Worm (Caenorhabditis elegans): Measurements from ENCODE around the gene oac-53.

oac-53 gene

DNA sequence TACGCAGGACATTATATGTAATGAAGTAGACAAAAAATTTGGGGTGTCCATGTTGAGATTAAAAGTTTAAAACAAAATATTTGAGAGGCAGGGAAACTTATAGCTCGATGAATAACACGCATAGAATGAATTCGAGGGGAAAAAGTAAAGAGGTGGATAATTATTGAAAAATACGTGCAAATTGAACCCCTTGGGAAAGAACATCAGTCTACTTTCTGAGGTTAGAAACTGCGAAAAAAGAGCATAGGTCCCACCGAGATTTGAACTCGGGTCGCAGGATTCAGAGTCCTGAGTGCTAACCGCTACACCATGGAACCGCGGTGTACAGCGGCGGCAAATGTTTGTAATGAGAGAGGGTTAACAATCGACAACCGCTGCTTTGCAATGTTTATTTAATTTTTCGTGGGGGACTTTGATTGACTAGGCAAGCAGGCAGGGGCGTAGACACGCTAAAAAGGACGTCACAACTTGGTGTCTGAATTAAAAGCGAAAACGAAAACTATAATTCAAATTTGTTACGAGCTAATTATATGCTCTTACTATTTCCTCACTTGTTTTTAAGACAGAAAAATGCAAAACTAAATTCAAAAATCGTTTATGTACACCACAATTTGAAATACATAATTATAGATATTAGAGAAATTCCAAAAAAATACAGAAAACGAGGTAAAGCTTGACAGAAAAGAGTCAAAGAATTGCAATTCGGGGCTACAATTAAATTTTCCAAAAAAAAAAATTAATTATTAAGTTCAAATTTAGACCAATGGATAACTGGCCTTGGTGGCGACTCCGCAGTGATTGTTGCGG is 35.6 kb downstream of the oac-53 start, which contains the start of gene srh-269 (continued):
- TF ChIP-seq nhr-120 (GFP tag; IDR thresholded peaks at IDR 0.05): 0 out of 2 replicates have a peak, but pooled peaks have one; percentile 76
- TF ChIP-seq ceh-58 (GFP tag; IDR thresholded peaks at IDR 0.05): peak; percentile 88; the same call in 1 of the 2 replicates
- peak; percentile 77 for TF ChIP-seq mcd-1 (GFP tag; IDR thresholded peaks at IDR 0.05)
- no peak for TF ChIP-seq Y53F4B.3 (GFP tag; IDR thresholded peaks at IDR 0.05)
- no peak for TF ChIP-seq unc-62 (GFP tag; optimal IDR thresholded peaks at IDR 0.05)
- TF ChIP-seq C17E4.6 (GFP tag; IDR thresholded peaks at IDR 0.05): peak; percentile 64; the same call in 1 of the 2 replicates
- TF ChIP-seq tlf-1 (GFP tag; optimal IDR thresholded peaks at IDR 0.05): peak; percentile 70
- TF ChIP-seq attf-5 (GFP tag; optimal IDR thresholded peaks at IDR 0.05): peak; percentile 53
- TF ChIP-seq bed-1 (GFP tag; IDR thresholded peaks at IDR 0.05): no peak
- TF ChIP-seq ztf-28 (GFP tag; IDR thresholded peaks at IDR 0.05): peak; percentile 76; the same call in 1 of the 2 replicates
- peak; percentile 79 for TF ChIP-seq Y95B8A.8 (GFP tag; IDR thresholded peaks at IDR 0.05)
- TF ChIP-seq lin-35 (GFP tag; optimal IDR thresholded peaks at IDR 0.05): peak in 1 of 3 experiments; percentile 46
- peak; percentile 32 for TF ChIP-seq dpl-1 (GFP tag; optimal IDR thresholded peaks at IDR 0.05)
- peak; percentile 88 for TF ChIP-seq nhr-80 (tag; optimal IDR thresholded peaks at IDR 0.05)
- TF ChIP-seq nfya-1 (tag; optimal IDR thresholded peaks at IDR 0.05; ENCODE audit: borderline replicate concordance, insufficient read depth): no peak
- peak; percentile 67 for TF ChIP-seq snpc-1.1 (tag; optimal IDR thresholded peaks at IDR 0.05; ENCODE audit: insufficient read depth)
- peak; percentile 35; the same call in 1 of the 2 replicates for TF ChIP-seq hmg-20 (GFP tag; IDR thresholded peaks at IDR 0.05)
- peak; percentile 86 for TF ChIP-seq zim-3 (tag; optimal IDR thresholded peaks at IDR 0.05)
- TF ChIP-seq tbp1 (GFP tag; optimal IDR thresholded peaks at IDR 0.05): peak; percentile 95
- TF ChIP-seq K11D2.4 (GFP tag; IDR thresholded peaks at IDR 0.05): peak; percentile 88
- peak; percentile 56 for TF ChIP-seq mxl-1 (tag; optimal IDR thresholded peaks at IDR 0.05)
- TF ChIP-seq chd-7 (tag; optimal IDR thresholded peaks at IDR 0.05): peak; percentile 93
- peak; percentile 76 for TF ChIP-seq B0035.1 (tag; optimal IDR thresholded peaks at IDR 0.05)
- peak; percentile 77 for TF ChIP-seq lin-54 (GFP tag; optimal IDR thresholded peaks at IDR 0.05)
- TF ChIP-seq ZK185.1 (tag; optimal IDR thresholded peaks at IDR 0.05; ENCODE audit: poor library complexity, severe bottlenecking): peak; percentile 74
- peak; percentile 43 for TF ChIP-seq F57C9.4 (tag; optimal IDR thresholded peaks at IDR 0.05)
- peak; percentile 23; the same call in 1 of the 2 replicates for TF ChIP-seq F33H1.4 (GFP tag; IDR thresholded peaks at IDR 0.05)
- peak; percentile 63 for TF ChIP-seq ztf-18 (tag; optimal IDR thresholded peaks at IDR 0.05)
- no peak for TF ChIP-seq lag-1 (GFP tag; IDR thresholded peaks at IDR 0.05)
- TF ChIP-seq F23B12.7 (tag; optimal IDR thresholded peaks at IDR 0.05; ENCODE audit: insufficient read depth): no peak
- TF ChIP-seq lin-26 (GFP tag; IDR thresholded peaks at IDR 0.05): peak; percentile 91
- TF ChIP-seq nhr-27 (tag; optimal IDR thresholded peaks at IDR 0.05): no peak
- peak; percentile 87 for TF ChIP-seq him-1 (tag; optimal IDR thresholded peaks at IDR 0.05)
- TF ChIP-seq ztf-26 (tag; optimal IDR thresholded peaks at IDR 0.05): peak; percentile 81
- TF ChIP-seq ceh-100 (GFP tag; IDR thresholded peaks at IDR 0.05): peak; percentile 75
- no peak for TF ChIP-seq aptf-2 (GFP tag; conservative IDR thresholded peaks at IDR 0.05)
- TF ChIP-seq rec-8 (tag; optimal IDR thresholded peaks at IDR 0.05): peak in 1 of 2 experiments; percentile 39
- TF ChIP-seq ets-4 (GFP tag; optimal IDR thresholded peaks at IDR 0.05): peak; percentile 91
- TF ChIP-seq tbx-9 (tag; optimal IDR thresholded peaks at IDR 0.05; ENCODE audit: borderline replicate concordance): peak; percentile 46
- peak; percentile 64 for TF ChIP-seq nhr-90 (tag; optimal IDR thresholded peaks at IDR 0.05)
- TF ChIP-seq repo-1 (tag; optimal IDR thresholded peaks at IDR 0.05): peak; percentile 94
- TF ChIP-seq egrh-3 (GFP tag; IDR thresholded peaks at IDR 0.05): peak; percentile 32
- TF ChIP-seq athp-1 (tag; optimal IDR thresholded peaks at IDR 0.05): peak; percentile 58
- TF ChIP-seq attf-3 (GFP tag; conservative IDR thresholded peaks at IDR 0.05): no peak
- TF ChIP-seq bed-2 (GFP tag; IDR thresholded peaks at IDR 0.05): no peak
- TF ChIP-seq ceh-79 (tag; optimal IDR thresholded peaks at IDR 0.05): peak; percentile 93

All from whole organism, young adult.